Worm (Caenorhabditis elegans): ENCODE results near the gene zip-7.

DNA sequence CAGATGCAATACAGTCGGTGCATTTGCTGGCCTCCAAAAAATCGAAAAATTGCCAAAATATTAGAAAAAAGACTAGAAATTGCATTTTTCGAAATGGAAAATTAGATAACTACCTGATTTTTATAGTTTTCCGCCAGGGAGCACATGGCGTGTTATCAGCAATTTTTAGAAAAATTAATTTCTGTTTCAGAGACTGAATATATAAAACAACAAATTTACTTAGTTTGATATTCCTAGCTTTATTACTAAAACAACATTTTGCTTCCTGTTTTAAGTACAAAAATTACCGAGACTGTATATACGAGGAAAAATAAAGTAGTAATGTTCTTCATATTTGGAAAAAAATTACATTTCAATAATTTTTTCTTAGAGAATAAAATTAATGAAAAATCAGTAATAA lies 20.6 kb upstream of the zip-7 start, which contains the start of gene Y51H4A.5:
- TF ChIP-seq mdl-1 (tag; optimal IDR thresholded peaks at IDR 0.05): no peak
- no peak for TF ChIP-seq nhr-12 (tag; optimal IDR thresholded peaks at IDR 0.05)
- TF ChIP-seq blmp-1 (tag; optimal IDR thresholded peaks at IDR 0.05; ENCODE audit: insufficient read depth): no peak
- TF ChIP-seq snpc-4 (tag; optimal IDR thresholded peaks at IDR 0.05): no peak

All from whole organism, L2 larva.